Fruit fly (Drosophila melanogaster) Kc167 (cell line): ENCODE results near the gene rsh.

Experiments used
- Myc ChIP-seq: fragments of >200 bp; optimal IDR thresholded peaks from 2 replicates; lab custom pipeline; 2017; ENCODE audit warnings: missing external identifiers
- h ChIP-seq: fragments of >200 bp; optimal IDR thresholded peaks from 3 replicates; lab custom pipeline; 2018; ENCODE audit warnings: missing external identifiers
- psq ChIP-seq: fragments of >200 bp; optimal IDR thresholded peaks from 2 replicates; lab custom pipeline; 2017; ENCODE audit warnings: missing external identifiers

DNA sequence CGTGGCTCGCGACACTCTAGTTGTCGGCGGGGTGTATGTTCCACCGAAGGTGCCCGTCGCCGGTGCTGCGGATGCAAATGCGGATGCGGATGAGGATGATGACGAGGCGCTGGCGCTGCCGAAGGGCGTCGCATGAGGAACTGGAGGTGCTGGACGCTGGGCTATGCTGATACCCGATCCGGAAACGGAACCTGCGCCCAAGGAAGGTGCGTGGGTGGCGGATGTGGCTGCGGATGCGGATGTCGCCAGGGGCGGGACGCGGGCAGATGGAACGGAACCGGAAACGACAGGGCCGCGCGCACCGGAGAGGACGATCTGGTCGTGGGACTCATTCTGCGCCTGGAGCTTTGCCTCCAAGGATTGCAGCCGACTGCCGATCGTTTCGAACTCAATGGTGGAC, 101.0 kb downstream of the rsh start:
- TF ChIP-seq Myc (lab: Kevin White, UChicago) (no peak), h (lab: Kevin White, UChicago) (no peak), psq (lab: Kevin White, UChicago) (no peak)
